Worm (Caenorhabditis elegans) whole organism, L3 larva: ENCODE data around the gene F02C12.2.
"Not testable (repeated sequence)": the region's sequence is repeated elsewhere in the genome, so short reads cannot be mapped to it uniquely, and the experiment has no call there.

ENCODE experiments used
- R02D3.7 ChIP-seq: fragments of 150-350 bp; optimal IDR thresholded peaks from 2 replicates; lab custom pipeline; 2014; ENCODE audit warnings: missing biosample characterization, missing genetic modification characterization
- ZK546.5 ChIP-seq: sonication (generic microtip); optimal IDR thresholded peaks from 2 replicates; lab custom pipeline; 2017; ENCODE audit warnings: missing biosample characterization, missing genetic modification characterization
- ama-1 ChIP-seq: fragments of 150-350 bp; optimal IDR thresholded peaks from 2 replicates; lab custom pipeline; 2018
- ceh-16 ChIP-seq: sonication (generic microtip); optimal IDR thresholded peaks from 2 replicates; lab custom pipeline; 2017; ENCODE audit warnings: missing biosample characterization, missing genetic modification characterization
- ceh-28 ChIP-seq: fragments of 150-350 bp; optimal IDR thresholded peaks from 2 replicates; lab custom pipeline; 2014; ENCODE audit warnings: missing biosample characterization, missing genetic modification reagents, missing genetic modification characterization
- ceh-82 ChIP-seq: fragments of 150-350 bp; optimal IDR thresholded peaks from 2 replicates; lab custom pipeline; 2014; ENCODE audit warnings: missing biosample characterization, missing genetic modification characterization
- ceh-9 ChIP-seq: sonication (generic microtip); optimal IDR thresholded peaks from 2 replicates; lab custom pipeline; 2018; ENCODE audit warnings: missing biosample characterization, missing genetic modification characterization
- daf-12 ChIP-seq: fragments of 150-350 bp; optimal IDR thresholded peaks from 2 replicates; lab custom pipeline; 2014; ENCODE audit warnings: missing biosample characterization, missing genetic modification reagents, missing genetic modification characterization
- egl-27 ChIP-seq: sonication (generic microtip); optimal IDR thresholded peaks from 4 replicates; lab custom pipeline; 2017; ENCODE audit warnings: missing biosample characterization, missing genetic modification reagents, missing genetic modification characterization
- egl-5 ChIP-seq: fragments of 150-350 bp; optimal IDR thresholded peaks from 2 replicates; lab custom pipeline; 2017; ENCODE audit warnings: missing biosample characterization, missing genetic modification reagents, missing genetic modification characterization, inconsistent platforms
- elt-1 ChIP-seq: fragments of 150-350 bp; optimal IDR thresholded peaks from 2 replicates; lab custom pipeline; 2014; ENCODE audit warnings: missing biosample characterization, missing genetic modification characterization
- elt-2 ChIP-seq: sonication (generic microtip); optimal IDR thresholded peaks from 2 replicates; lab custom pipeline; 2016; ENCODE audit warnings: missing genetic modification reagents, mild to moderate bottlenecking, missing genetic modification characterization, missing compliant biosample characterization
- elt-3 ChIP-seq, 3 experiments: fragments of 150-350 bp in 1 of 3; sonication (generic microtip) in 2 of 3; optimal IDR thresholded peaks; 2 replicates in 2 of 3; 4 replicates in 1 of 3; lab custom pipeline; 2014 to 2017; ENCODE audit warnings: missing biosample characterization in 3 of 3, missing genetic modification characterization in 3 of 3
- hmg-11 ChIP-seq: sonication (generic microtip); optimal IDR thresholded peaks from 2 replicates; lab custom pipeline; 2016; ENCODE audit warnings: missing genetic modification characterization, missing compliant biosample characterization
- jun-1 ChIP-seq: fragments of 150-350 bp; optimal IDR thresholded peaks from 2 replicates; lab custom pipeline; 2014; ENCODE audit warnings: missing biosample characterization, missing genetic modification reagents, missing genetic modification characterization
- lin-15B ChIP-seq: fragments of 150-350 bp; optimal IDR thresholded peaks from 2 replicates; lab custom pipeline; 2014; ENCODE audit warnings: missing biosample characterization, missing genetic modification characterization
- lin-39 ChIP-seq: fragments of 150-350 bp; optimal IDR thresholded peaks from 2 replicates; lab custom pipeline; 2018; ENCODE audit warnings: missing biosample characterization, missing genetic modification reagents, missing genetic modification characterization
- lsy-12 ChIP-seq: sonication (generic microtip); optimal IDR thresholded peaks from 2 replicates; lab custom pipeline; 2016; ENCODE audit warnings: mild to moderate bottlenecking, missing genetic modification characterization, missing compliant biosample characterization
- mdl-1 ChIP-seq: fragments of 150-350 bp; optimal IDR thresholded peaks from 2 replicates; lab custom pipeline; 2014; ENCODE audit warnings: missing biosample characterization, missing genetic modification characterization
- mml-1 ChIP-seq: fragments of 150-350 bp; sonication (generic microtip); optimal IDR thresholded peaks from 3 replicates; lab custom pipeline; 2014; ENCODE audit warnings: missing biosample characterization, missing genetic modification characterization
- nhr-12 ChIP-seq: fragments of 150-350 bp; optimal IDR thresholded peaks from 2 replicates; lab custom pipeline; 2014; ENCODE audit warnings: missing biosample characterization, missing genetic modification characterization
- nhr-23 ChIP-seq: fragments of 150-350 bp; optimal IDR thresholded peaks from 2 replicates; lab custom pipeline; 2014; ENCODE audit warnings: missing biosample characterization, missing genetic modification reagents, missing genetic modification characterization
- nhr-25 ChIP-seq: sonication (generic microtip); optimal IDR thresholded peaks from 2 replicates; lab custom pipeline; 2017; ENCODE audit warnings: missing biosample characterization, missing genetic modification characterization
- nhr-28 ChIP-seq: fragments of 150-350 bp; optimal IDR thresholded peaks from 2 replicates; lab custom pipeline; 2014; ENCODE audit warnings: missing biosample characterization, missing genetic modification characterization
- nhr-43 ChIP-seq: sonication (generic microtip); optimal IDR thresholded peaks from 2 replicates; lab custom pipeline; 2016; ENCODE audit warnings: mild to moderate bottlenecking, missing genetic modification characterization, missing compliant biosample characterization; ENCODE audit not compliant: poor library complexity, severe bottlenecking
- nhr-67 ChIP-seq: fragments of 150-350 bp; optimal IDR thresholded peaks from 2 replicates; lab custom pipeline; 2014; ENCODE audit warnings: missing biosample characterization, missing genetic modification characterization
- nhr-76 ChIP-seq: fragments of 150-350 bp; sonication (generic microtip); optimal IDR thresholded peaks from 5 replicates; lab custom pipeline; 2014; ENCODE audit warnings: missing biosample characterization, missing genetic modification characterization
- nhr-77 ChIP-seq: fragments of 150-350 bp; optimal IDR thresholded peaks from 2 replicates; lab custom pipeline; 2014; ENCODE audit warnings: missing biosample characterization, missing genetic modification characterization
- pha-4 ChIP-seq: fragments of 150-350 bp; optimal IDR thresholded peaks from 2 replicates; lab custom pipeline; 2014; ENCODE audit warnings: missing biosample characterization, missing genetic modification reagents, missing genetic modification characterization
- sea-2 ChIP-seq: fragments of 150-350 bp; sonication (generic microtip); optimal IDR thresholded peaks from 4 replicates; lab custom pipeline; 2014; ENCODE audit warnings: missing biosample characterization, missing genetic modification reagents, missing genetic modification characterization
- skn-1 ChIP-seq: fragments of 150-350 bp; optimal IDR thresholded peaks from 2 replicates; lab custom pipeline; 2014; ENCODE audit warnings: missing biosample characterization, missing genetic modification characterization
- snpc-4 ChIP-seq: fragments of 150-350 bp; optimal IDR thresholded peaks from 2 replicates; lab custom pipeline; 2014; ENCODE audit warnings: missing biosample characterization, missing genetic modification characterization
- tbx-2 ChIP-seq: sonication (generic microtip); optimal IDR thresholded peaks from 2 replicates; lab custom pipeline; 2016; ENCODE audit warnings: mild to moderate bottlenecking, missing genetic modification characterization, missing compliant biosample characterization
- unc-62 ChIP-seq: fragments of 150-350 bp; sonication (generic microtip); optimal IDR thresholded peaks from 4 replicates; lab custom pipeline; 2014; ENCODE audit warnings: missing biosample characterization, missing genetic modification reagents, missing genetic modification characterization
- zag-1 ChIP-seq: fragments of 150-350 bp; optimal IDR thresholded peaks from 2 replicates; lab custom pipeline; 2014; ENCODE audit warnings: missing biosample characterization, missing genetic modification characterization
- ztf-11 ChIP-seq: fragments of 150-350 bp; optimal IDR thresholded peaks from 2 replicates; lab custom pipeline; 2014; ENCODE audit warnings: missing biosample characterization, missing genetic modification characterization

The F02C12.2 gene

DNA sequence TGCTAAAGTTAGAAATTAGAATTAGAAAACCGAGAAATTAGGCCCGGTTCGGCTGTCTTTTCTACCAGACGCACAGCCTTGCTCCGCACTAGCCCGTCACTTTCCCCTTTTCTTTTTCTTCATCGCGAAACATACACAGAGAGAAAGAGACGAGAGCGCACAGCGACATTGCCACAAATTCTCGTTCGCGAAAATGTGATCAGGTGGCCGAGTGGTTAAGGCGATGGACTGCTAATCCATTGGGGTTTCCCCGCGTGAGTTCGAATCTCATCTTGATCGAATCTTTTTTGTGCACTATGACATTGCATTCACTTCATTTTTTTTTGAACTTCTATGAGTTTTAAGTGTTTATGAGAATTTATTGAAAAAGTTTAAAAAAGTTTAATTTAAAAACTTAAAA is 43.3 kb upstream of the F02C12.2 start:
- no peak for TF ChIP-seq unc-62 (GFP tag; lab: Kevin White, UChicago)
- TF ChIP-seq hmg-11 (tag; lab: Kevin White, UChicago) = peak; percentile 26
- TF ChIP-seq egl-5 = no peak
- no peak for TF ChIP-seq mml-1 (tag; lab: Kevin White, UChicago)
- TF ChIP-seq pha-4 = peak; percentile 54
- TF ChIP-seq nhr-43 (tag; lab: Kevin White, UChicago) = peak; percentile 17
- peak; percentile 44 for TF ChIP-seq tbx-2 (tag; lab: Kevin White, UChicago)
- TF ChIP-seq ceh-82 (tag; lab: Kevin White, UChicago) = peak; percentile 44
- TF ChIP-seq ceh-28 (tag; lab: Kevin White, UChicago) = peak; percentile 21
- TF ChIP-seq ceh-16 = no peak
- peak; percentile 15 for TF ChIP-seq skn-1 (tag; lab: Kevin White, UChicago)
- peak; percentile 44 for TF ChIP-seq lsy-12
- TF ChIP-seq jun-1 (tag; lab: Kevin White, UChicago) = no peak
- peak; percentile 23 for TF ChIP-seq elt-2 (tag; lab: Kevin White, UChicago)
- peak; percentile 27 for TF ChIP-seq nhr-23 (tag; lab: Kevin White, UChicago)
- TF ChIP-seq elt-1 (tag; lab: Kevin White, UChicago) = no peak
- peak; percentile 33 for TF ChIP-seq lin-39 (tag; lab: Kevin White, UChicago)
- no peak for TF ChIP-seq ama-1

- TF ChIP-seq sea-2 (GFP tag; lab: Kevin White, UChicago) = no peak
- no peak for TF ChIP-seq R02D3.7
- no peak for TF ChIP-seq ama-1
- TF ChIP-seq nhr-43 (tag; lab: Kevin White, UChicago) = no peak
- TF ChIP-seq egl-5 = no peak
- no peak for TF ChIP-seq elt-3 (tag; optimal IDR thresholded peaks at IDR 0.05; lab: Kevin White, UChicago)
- no peak for TF ChIP-seq ztf-11
- TF ChIP-seq hmg-11 (tag; lab: Kevin White, UChicago) = no peak
- TF ChIP-seq elt-1 (tag; lab: Kevin White, UChicago) = no peak
- no peak for TF ChIP-seq lsy-12
- no peak for TF ChIP-seq nhr-76 (tag; lab: Kevin White, UChicago)
- no peak for TF ChIP-seq skn-1 (tag; lab: Kevin White, UChicago)
- TF ChIP-seq nhr-25 (tag; lab: Kevin White, UChicago) = no peak
- TF ChIP-seq nhr-12 = no peak
- TF ChIP-seq daf-12 = no peak
- no peak for TF ChIP-seq lin-15B (tag; lab: Kevin White, UChicago)
- no peak for TF ChIP-seq nhr-23 (tag; lab: Kevin White, UChicago)
Observed at ce11 chrX:13435790-13436472, 36.8 kb upstream of the F02C12.2 start, which contains the start of gene jmjd-3.3. Gene jmjd-3.3 (plus strand): TSS chrX:13436422.

DNA sequence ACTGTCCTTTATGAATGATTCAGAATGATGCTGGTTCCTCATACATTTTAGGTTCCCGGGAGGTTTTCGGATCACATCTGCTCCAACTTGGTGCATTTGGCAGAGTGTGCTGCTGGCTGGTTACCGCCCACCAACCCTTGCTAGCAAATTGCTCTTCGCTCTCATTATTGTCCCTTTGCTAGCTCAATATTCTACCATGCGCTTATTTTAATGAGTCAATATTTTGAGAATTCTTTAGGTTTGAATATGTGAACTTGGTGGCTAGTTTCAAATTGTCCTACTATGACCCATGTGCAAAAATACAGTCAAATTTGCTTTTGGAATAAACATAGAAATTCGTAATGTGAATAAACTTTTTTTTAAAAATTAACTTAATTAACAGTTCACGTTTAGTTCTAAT is 36.0 kb upstream of the F02C12.2 start:
- TF ChIP-seq daf-12 = no peak
- no peak for TF ChIP-seq nhr-25 (tag; lab: Kevin White, UChicago)
- no peak for TF ChIP-seq sea-2 (GFP tag; lab: Kevin White, UChicago)
- no peak for TF ChIP-seq nhr-67 (tag; lab: Kevin White, UChicago)
- no peak for TF ChIP-seq hmg-11 (tag; lab: Kevin White, UChicago)
- TF ChIP-seq elt-1 (tag; lab: Kevin White, UChicago) = no peak
- no peak for TF ChIP-seq unc-62 (GFP tag; lab: Kevin White, UChicago)
- TF ChIP-seq ZK546.5 (tag; lab: Kevin White, UChicago) = no peak

ce11 chrX:13431388-13431787 is 32.3 kb upstream of the F02C12.2 start, which contains the start of gene C29F7.10:
Gene C29F7.10 (minus strand): TSS chrX:13431488.
- TF ChIP-seq ZK546.5, nhr-67, ceh-82 (tag; lab: Kevin White, UChicago): not testable (repeated sequence)

DNA sequence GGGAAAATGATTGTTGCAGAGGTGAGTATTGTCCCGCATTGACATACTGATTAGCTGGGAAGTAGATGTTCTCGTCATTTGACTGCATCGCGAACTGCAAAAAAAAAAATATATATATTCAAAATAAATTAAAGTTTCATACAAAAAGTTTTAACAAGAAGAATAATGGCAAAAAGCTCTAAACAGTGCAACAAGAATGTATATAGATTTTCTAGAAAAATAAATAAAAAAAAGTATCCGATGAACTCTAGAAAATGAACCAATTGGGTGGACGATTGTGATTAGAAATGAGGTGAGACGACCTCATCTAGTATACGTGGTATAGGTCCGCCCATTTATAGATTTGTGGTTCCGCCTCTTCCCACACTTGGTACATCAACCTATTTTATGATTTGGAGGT is 29.6 kb upstream of the F02C12.2 start, which contains the start of gene fkh-4:
Gene fkh-4, minus strand, starts transcription at position 101 of the 400 bp plus-strand sequence.
- not testable (repeated sequence) for TF ChIP-seq daf-12; ceh-16; tbx-2 (tag; lab: Kevin White, UChicago)

DNA sequence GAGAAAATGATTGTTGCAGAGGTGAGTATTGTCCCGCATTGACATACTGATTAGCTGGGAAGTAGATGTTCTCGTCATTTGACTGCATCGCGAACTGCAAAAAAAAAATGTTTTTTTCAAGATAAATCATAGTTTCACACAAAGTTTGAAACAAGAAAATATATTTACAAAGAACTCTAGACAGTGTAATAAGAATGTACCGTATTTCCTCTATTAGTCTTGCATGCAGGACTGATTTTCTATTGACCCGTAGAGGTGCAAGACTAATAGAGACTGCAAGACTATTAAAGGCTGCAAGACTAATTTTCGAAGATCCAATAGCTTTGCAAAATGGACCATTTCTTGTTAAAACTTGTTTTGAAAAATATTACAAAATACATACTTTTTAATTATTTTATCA is 24.2 kb upstream of the F02C12.2 start, which contains the start of gene fkh-3:
Gene fkh-3, minus strand, starts transcription at position 101 of the 400 bp plus-strand sequence.
- no peak for TF ChIP-seq pha-4
- TF ChIP-seq daf-12 = no peak
- TF ChIP-seq ceh-16 = no peak
- no peak for TF ChIP-seq nhr-25 (tag; lab: Kevin White, UChicago)
- TF ChIP-seq ceh-28 (tag; lab: Kevin White, UChicago) = no peak
- TF ChIP-seq ceh-82 (tag; lab: Kevin White, UChicago) = no peak
- no peak for TF ChIP-seq jun-1 (tag; lab: Kevin White, UChicago)
- TF ChIP-seq egl-27 (tag; lab: Kevin White, UChicago) = no peak
- no peak for TF ChIP-seq ceh-9 (tag; lab: Kevin White, UChicago)
- no peak for TF ChIP-seq nhr-28
- TF ChIP-seq snpc-4 (tag; lab: Kevin White, UChicago) = no peak
- TF ChIP-seq nhr-67 (tag; lab: Kevin White, UChicago) = no peak
- TF ChIP-seq sea-2 (GFP tag; lab: Kevin White, UChicago) = no peak
- TF ChIP-seq mml-1 (tag; lab: Kevin White, UChicago) = no peak
- TF ChIP-seq zag-1 (tag; lab: Kevin White, UChicago) = no peak
- no peak for TF ChIP-seq nhr-77 (tag; lab: Kevin White, UChicago)
- no peak for TF ChIP-seq R02D3.7
- no peak for TF ChIP-seq elt-1 (tag; lab: Kevin White, UChicago)
- no peak for TF ChIP-seq tbx-2 (tag; lab: Kevin White, UChicago)
- no peak for TF ChIP-seq mdl-1 (tag; lab: Kevin White, UChicago)
